Worm (Caenorhabditis elegans) whole organism, young adult: ENCODE data around the gene crm-1.

Source experiments
- B0336.3 ChIP-seq: fragments of 200-800 bp; sonication (Bioruptor generic); IDR thresholded peaks from 2 replicates; pipeline ENCODE4 v1.3.6; 2022; ENCODE audit warnings: missing genetic modification characterization, missing compliant biosample characterization
- ceh-58 ChIP-seq: fragments of 200-800 bp; sonication (Bioruptor generic); IDR thresholded peaks from 2 replicates; pipeline ENCODE4 v1.3.6; 2022; ENCODE audit warnings: missing genetic modification characterization, missing compliant biosample characterization
- madf-6 ChIP-seq: fragments of 200-800 bp; sonication (Bioruptor generic); IDR thresholded peaks from 2 replicates; pipeline ENCODE4 v1.3.6; 2022; ENCODE audit warnings: missing genetic modification reagents, missing genetic modification characterization, missing compliant biosample characterization
- nfya-1 ChIP-seq: sonication (generic microtip); optimal IDR thresholded peaks from 2 replicates; lab custom pipeline; 2017; ENCODE audit warnings: antibody characterized with exemption, missing compliant biosample characterization, missing genetic modification characterization, borderline replicate concordance; ENCODE audit not compliant: insufficient read depth
- pha-4 ChIP-seq: fragments of 150-350 bp; sonication (generic microtip); optimal IDR thresholded peaks from 2 replicates; lab custom pipeline; 2014; ENCODE audit warnings: missing biosample characterization, missing genetic modification reagents, missing genetic modification characterization
- sptf-2 ChIP-seq: fragments of 200-800 bp; sonication (Bioruptor generic); optimal IDR thresholded peaks from 2 replicates; lab custom pipeline; 2018; ENCODE audit warnings: mild to moderate bottlenecking, missing genetic modification characterization, missing compliant biosample characterization

DNA sequence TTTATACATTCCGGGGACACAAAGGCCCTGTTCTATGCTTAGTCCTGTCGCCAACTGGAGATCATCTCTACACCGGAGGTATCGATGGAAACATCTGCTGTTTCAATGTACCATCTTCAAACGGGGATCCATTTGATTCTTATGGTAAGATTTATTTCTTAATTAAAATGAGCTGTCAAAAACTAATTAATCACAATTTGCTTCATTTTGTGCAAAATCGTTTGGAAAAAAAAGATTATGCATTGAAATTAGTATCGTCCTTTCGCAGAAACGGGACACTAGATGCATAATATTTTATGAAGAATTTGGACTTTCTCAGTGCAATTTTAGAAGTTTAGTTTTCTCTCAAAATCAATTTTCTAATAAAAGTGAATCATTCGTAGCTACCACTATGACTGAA, 31.9 kb upstream of the crm-1 start:
- TF ChIP-seq sptf-2 (GFP tag; lab: Kevin White, UChicago) (no peak), ceh-58 (no peak), madf-6 (GFP tag; lab: Robert Waterston, UW) (no peak), pha-4 (tag; lab: Kevin White, UChicago) (no peak), nfya-1 (tag; lab: Kevin White, UChicago) (no peak), B0336.3 (GFP tag; lab: Robert Waterston, UW) (no peak)
